Fruit fly (Drosophila melanogaster) whole organism, wandering third instar larva: ENCODE measurements around the gene Tl.

Experiments used
- CG9705 ChIP-seq: fragments of 200-800 bp; sonication (Bioruptor generic); optimal IDR thresholded peaks from 2 replicates; lab custom pipeline; 2018; ENCODE audit warnings: missing biosample characterization, mild to moderate bottlenecking, missing genetic modification characterization
- Dfd ChIP-seq: fragments of >200 bp; optimal IDR thresholded peaks from 2 replicates; lab custom pipeline; 2017; ENCODE audit warnings: missing biosample characterization, missing genetic modification characterization
- Hr78 ChIP-seq: fragments of >200 bp; optimal IDR thresholded peaks from 2 replicates; lab custom pipeline; 2017; ENCODE audit warnings: missing biosample characterization, missing genetic modification characterization
- Hr83 ChIP-seq: fragments of 200-300 bp; sonication (Bioruptor generic); optimal IDR thresholded peaks from 2 replicates; lab custom pipeline; 2016; ENCODE audit warnings: missing biosample characterization, mild to moderate bottlenecking, missing genetic modification characterization, moderate library complexity; ENCODE audit not compliant: poor library complexity, severe bottlenecking
- Mio ChIP-seq: sonication (Bioruptor generic); optimal IDR thresholded peaks from 2 replicates; lab custom pipeline; 2016; ENCODE audit warnings: missing biosample characterization, missing genetic modification characterization
- lola ChIP-seq: fragments of >200 bp; optimal IDR thresholded peaks from 2 replicates; lab custom pipeline; 2017; ENCODE audit warnings: missing biosample characterization, missing genetic modification characterization
- pan ChIP-seq: fragments of >200 bp; optimal IDR thresholded peaks from 2 replicates; lab custom pipeline; 2017
- psq ChIP-seq: fragments of 200-800 bp; sonication (Bioruptor generic); optimal IDR thresholded peaks from 3 replicates; lab custom pipeline; 2017; ENCODE audit warnings: missing biosample characterization, mild to moderate bottlenecking, missing genetic modification characterization, moderate library complexity
- usp ChIP-seq: fragments of >200 bp; optimal IDR thresholded peaks from 2 replicates; lab custom pipeline; 2017; ENCODE audit warnings: missing biosample characterization, missing genetic modification characterization
- woc ChIP-seq: sonication (Bioruptor generic); optimal IDR thresholded peaks from 2 replicates; lab custom pipeline; 2016; ENCODE audit warnings: missing biosample characterization, mild to moderate bottlenecking, missing genetic modification characterization

DNA sequence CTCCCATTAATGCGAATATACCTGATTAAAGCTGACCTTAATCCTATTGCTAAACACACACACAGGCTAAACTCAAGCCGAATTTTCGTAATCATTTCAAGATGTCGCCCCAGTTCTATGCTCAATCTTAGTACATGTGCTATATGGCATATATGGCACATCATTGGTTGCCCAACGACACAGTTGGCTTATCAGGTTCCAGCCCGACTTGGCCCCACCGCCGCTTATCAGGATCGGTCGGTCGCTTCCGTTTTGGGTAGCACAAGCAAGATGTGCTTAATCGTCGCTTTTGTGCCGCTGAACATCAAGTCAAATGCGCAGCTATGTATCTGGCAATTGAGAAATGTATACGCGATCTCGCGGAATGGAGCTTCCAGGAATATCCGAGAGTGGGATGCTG is 72.2 kb downstream of the Tl start:
- TF ChIP-seq Mio (GFP tag; lab: Kevin White, UChicago) (no peak), Dfd (GFP tag; lab: Kevin White, UChicago) (no peak), pan (lab: Kevin White, UChicago) (no peak), woc (GFP tag; lab: Kevin White, UChicago) (no peak), usp (no peak), psq (GFP tag; lab: Kevin White, UChicago) (no peak), Hr83 (GFP tag; lab: Kevin White, UChicago) (no peak), CG9705 (GFP tag; lab: Kevin White, UChicago) (no peak), lola (GFP tag; lab: Kevin White, UChicago) (no peak), Hr78 (no peak)
